Fruit fly (Drosophila melanogaster): ENCODE measurements around the gene CG7920.

The CG7920 gene

DNA sequence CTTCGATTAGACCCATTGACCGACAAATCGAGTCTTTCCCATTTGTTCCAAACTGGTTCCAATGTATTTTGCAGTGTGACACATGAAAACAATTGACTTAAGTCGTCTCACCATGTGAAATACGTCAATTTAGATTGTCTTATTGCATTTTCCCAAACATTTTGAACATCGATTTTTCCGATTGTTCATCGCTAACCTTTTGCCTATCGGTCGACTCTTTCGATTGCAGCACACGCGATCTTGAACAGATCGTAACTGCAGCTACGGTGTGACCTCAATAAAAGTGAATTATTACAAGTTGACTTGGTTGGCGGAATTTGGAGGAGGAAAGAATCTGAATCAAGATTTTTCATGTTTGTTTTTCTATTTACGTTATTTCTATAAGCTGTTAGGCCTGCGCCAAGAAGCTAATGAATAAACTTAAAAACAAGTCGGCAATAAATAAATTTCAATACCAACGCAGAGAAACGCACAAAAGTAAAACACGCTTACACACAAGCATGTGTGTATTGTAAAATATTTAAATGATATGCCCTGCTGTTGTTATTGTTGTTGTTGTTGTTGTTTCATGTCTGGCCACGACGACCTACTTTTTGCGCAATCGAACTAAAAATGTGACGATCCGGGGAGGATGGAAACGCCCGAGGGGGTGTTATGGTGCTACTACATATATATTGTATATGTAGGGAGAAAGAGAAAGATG lies 45.5 kb upstream of the CG7920 start:
- TF ChIP-seq Jra (GFP tag; optimal IDR thresholded peaks at IDR 0.05) (no peak), CG9705 (GFP tag; optimal IDR thresholded peaks at IDR 0.05) (no peak), foxo (GFP tag; optimal IDR thresholded peaks at IDR 0.05) (no peak), CG32264 (GFP tag; optimal IDR thresholded peaks at IDR 0.05) (no peak), CrebA (GFP tag; optimal IDR thresholded peaks at IDR 0.05; ENCODE audit: borderline replicate concordance) (no peak), GATAd (GFP tag; optimal IDR thresholded peaks at IDR 0.05) (no peak), usp (GFP tag; optimal IDR thresholded peaks at IDR 0.05) (no peak), dsf (GFP tag; optimal IDR thresholded peaks at IDR 0.05; ENCODE audit: borderline replicate concordance) (no peak), psq (GFP tag; optimal IDR thresholded peaks at IDR 0.05) (no peak), Rel (GFP tag; optimal IDR thresholded peaks at IDR 0.05) (no peak), Rel (tag; optimal IDR thresholded peaks at IDR 0.05) (no peak), rgr (GFP tag; optimal IDR thresholded peaks at IDR 0.05) (no peak), HLH106 (tag; optimal IDR thresholded peaks at IDR 0.05) (no peak), sage (GFP tag; optimal IDR thresholded peaks at IDR 0.05) (no peak), brk (GFP tag; optimal IDR thresholded peaks at IDR 0.05) (no peak), pan (optimal IDR thresholded peaks at IDR 0.05) (no peak), ey (GFP tag; optimal IDR thresholded peaks at IDR 0.05) (no peak), Dfd (GFP tag; optimal IDR thresholded peaks at IDR 0.05) (no peak), lola (GFP tag; optimal IDR thresholded peaks at IDR 0.05) (no peak), dl (GFP tag; optimal IDR thresholded peaks at IDR 0.05; ENCODE audit: insufficient read depth in 1 of 2, partially characterized antibody in 2 of 2) (no peak)

DNA sequence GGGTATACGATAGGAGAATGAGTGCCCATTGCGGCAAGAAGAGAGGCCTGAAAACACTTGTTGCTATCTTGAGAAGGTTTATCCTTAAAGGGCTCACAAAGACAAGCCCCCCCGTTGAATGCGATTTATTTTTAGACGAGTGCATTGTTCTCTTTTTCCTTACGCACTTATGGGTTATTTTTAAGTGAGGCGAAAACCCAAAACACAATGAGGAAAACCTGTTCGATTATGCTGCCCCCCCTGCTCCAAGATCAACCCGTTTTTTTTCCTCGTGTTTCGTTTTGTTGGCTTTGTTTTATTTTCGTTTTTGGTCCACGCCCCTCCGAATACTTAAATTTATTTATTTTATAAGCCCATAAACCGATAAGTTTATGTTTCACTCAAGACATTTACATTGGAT lies 44.9 kb upstream of the CG7920 start:
- no peak for TF ChIP-seq dmrt93B (GFP tag; optimal IDR thresholded peaks at IDR 0.05)
- no peak for TF ChIP-seq HLH106 (tag; optimal IDR thresholded peaks at IDR 0.05)
- no peak for TF ChIP-seq Hr78 (GFP tag; optimal IDR thresholded peaks at IDR 0.05)
- TF ChIP-seq woc (GFP tag; optimal IDR thresholded peaks at IDR 0.05) = no peak
- TF ChIP-seq CG9705 (GFP tag; optimal IDR thresholded peaks at IDR 0.05) = no peak
- TF ChIP-seq foxo (GFP tag; optimal IDR thresholded peaks at IDR 0.05) = no peak
- TF ChIP-seq Hr83 (GFP tag; optimal IDR thresholded peaks at IDR 0.05; ENCODE audit: poor library complexity, severe bottlenecking) = no peak
- no peak for TF ChIP-seq OdsH (GFP tag; optimal IDR thresholded peaks at IDR 0.05)
- TF ChIP-seq h (GFP tag; optimal IDR thresholded peaks at IDR 0.05) = no peak
- TF ChIP-seq CG32264 (GFP tag; optimal IDR thresholded peaks at IDR 0.05) = no peak
- no peak for TF ChIP-seq br (GFP tag; optimal IDR thresholded peaks at IDR 0.05)
- no peak for TF ChIP-seq jim (GFP tag; optimal IDR thresholded peaks at IDR 0.05)
- no peak for TF ChIP-seq lola (GFP tag; optimal IDR thresholded peaks at IDR 0.05)
- no peak for TF ChIP-seq Sp1 (GFP tag; optimal IDR thresholded peaks at IDR 0.05)
- TF ChIP-seq Jra (GFP tag; optimal IDR thresholded peaks at IDR 0.05) = no peak
- no peak for TF ChIP-seq Abd-B (GFP tag; optimal IDR thresholded peaks at IDR 0.05)

DNA sequence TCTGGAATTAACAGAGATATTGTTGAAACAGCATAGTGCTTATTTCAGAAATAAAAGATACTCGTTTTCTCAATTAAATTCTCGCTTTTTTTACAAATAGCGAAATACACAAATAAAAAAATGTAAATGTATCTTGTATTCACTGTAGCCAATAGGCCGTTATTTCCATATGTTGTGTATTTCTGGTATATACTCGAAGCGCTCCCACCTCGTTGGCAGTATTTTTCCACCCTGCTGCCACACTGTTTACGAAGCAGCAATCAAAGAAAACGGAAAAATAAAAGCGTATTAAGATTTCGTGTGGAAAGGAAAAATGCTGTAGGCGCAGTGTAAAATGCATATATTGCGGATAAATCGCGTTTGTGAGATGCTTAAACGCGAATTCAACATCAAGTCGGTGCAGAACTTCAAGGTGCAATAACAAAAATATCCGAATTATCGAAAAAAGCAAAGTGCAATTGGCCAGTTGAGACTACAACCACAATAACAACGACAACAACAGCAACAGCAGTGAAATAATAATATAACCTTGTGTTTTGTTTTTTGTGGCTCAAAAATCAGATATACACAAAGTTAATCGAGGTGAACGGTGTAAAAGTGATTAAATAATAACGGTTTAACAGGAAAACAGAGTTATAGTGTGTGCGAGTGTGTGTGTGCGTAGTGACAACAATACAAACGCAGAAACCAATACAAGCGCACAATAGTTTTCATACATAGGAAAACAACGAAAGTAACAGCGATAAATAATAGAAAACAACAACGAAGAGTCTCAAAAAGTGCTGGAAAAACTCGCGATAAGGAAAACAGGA lies 43.2 kb upstream of the CG7920 start, which contains the start of gene sima:
Gene sima, plus strand, starts transcription at position 255 of the 812 bp plus-strand sequence.
- TF ChIP-seq sv (GFP tag; optimal IDR thresholded peaks at IDR 0.05) = no peak
- peak; percentile 5 for TF ChIP-seq Sp1 (GFP tag; optimal IDR thresholded peaks at IDR 0.05)
- no peak for TF ChIP-seq Hr78 (GFP tag; optimal IDR thresholded peaks at IDR 0.05)
- TF ChIP-seq h (GFP tag; optimal IDR thresholded peaks at IDR 0.05) = peak; percentile 38
- peak in 1 of 2 experiments; percentile 28 for TF ChIP-seq foxo (GFP tag; optimal IDR thresholded peaks at IDR 0.05)
- TF ChIP-seq Hr83 (GFP tag; optimal IDR thresholded peaks at IDR 0.05; ENCODE audit: poor library complexity, severe bottlenecking) = peak; percentile 9
- TF ChIP-seq HLH106 (tag; optimal IDR thresholded peaks at IDR 0.05) = peak; percentile 22
- no peak for TF ChIP-seq brk (GFP tag; optimal IDR thresholded peaks at IDR 0.05)
- TF ChIP-seq woc (GFP tag; optimal IDR thresholded peaks at IDR 0.05) = peak; percentile 72
- peak; percentile 34 for TF ChIP-seq rgr (GFP tag; optimal IDR thresholded peaks at IDR 0.05)
- TF ChIP-seq Rel (GFP tag; optimal IDR thresholded peaks at IDR 0.05) = no peak
- peak; percentile 27 for TF ChIP-seq Rel (tag; optimal IDR thresholded peaks at IDR 0.05)
- peak; percentile 21 for TF ChIP-seq Hnf4 (GFP tag; optimal IDR thresholded peaks at IDR 0.05)
- TF ChIP-seq psq (GFP tag; optimal IDR thresholded peaks at IDR 0.05) = peak; percentile 96
- no peak for TF ChIP-seq br (GFP tag; optimal IDR thresholded peaks at IDR 0.05)

Measured in whole organism, wandering third instar larva.